Worm (Caenorhabditis elegans) whole organism, L2 larva: ENCODE measurements around the gene C08B11.9.
A peak's percentile ranks its signal among the peaks of the same experiment; 100 is the strongest.

ENCODE experiments used
- ZK546.5 ChIP-seq: sonication (generic microtip); optimal IDR thresholded peaks from 2 replicates; lab custom pipeline; 2017; ENCODE audit warnings: missing biosample characterization, missing genetic modification characterization
- elt-1 ChIP-seq: fragments of 150-350 bp; optimal IDR thresholded peaks from 2 replicates; lab custom pipeline; 2014; ENCODE audit warnings: missing biosample characterization, missing genetic modification characterization
- elt-3 ChIP-seq: sonication (generic microtip); optimal IDR thresholded peaks from 2 replicates; lab custom pipeline; 2017; ENCODE audit warnings: missing biosample characterization, missing genetic modification characterization
- fos-1 ChIP-seq: fragments of 150-350 bp; optimal IDR thresholded peaks from 2 replicates; lab custom pipeline; 2014; ENCODE audit warnings: missing biosample characterization, missing genetic modification characterization
- lsy-2 ChIP-seq, 2 experiments: fragments of 150-350 bp in 1 of 2; sonication (generic microtip) in 1 of 2; optimal IDR thresholded peaks; 2 replicates each; lab custom pipeline; 2014 to 2017; ENCODE audit warnings: missing biosample characterization in 2 of 2, missing genetic modification characterization in 2 of 2
- nhr-129 ChIP-seq: fragments of 150-350 bp; optimal IDR thresholded peaks from 2 replicates; lab custom pipeline; 2014; ENCODE audit warnings: missing biosample characterization, missing genetic modification characterization
- unc-39 ChIP-seq: fragments of 150-350 bp; optimal IDR thresholded peaks from 2 replicates; lab custom pipeline; 2014; ENCODE audit warnings: missing biosample characterization, missing genetic modification characterization
- zag-1 ChIP-seq: fragments of 150-350 bp; optimal IDR thresholded peaks from 2 replicates; lab custom pipeline; 2014; ENCODE audit warnings: missing biosample characterization, missing genetic modification characterization

DNA sequence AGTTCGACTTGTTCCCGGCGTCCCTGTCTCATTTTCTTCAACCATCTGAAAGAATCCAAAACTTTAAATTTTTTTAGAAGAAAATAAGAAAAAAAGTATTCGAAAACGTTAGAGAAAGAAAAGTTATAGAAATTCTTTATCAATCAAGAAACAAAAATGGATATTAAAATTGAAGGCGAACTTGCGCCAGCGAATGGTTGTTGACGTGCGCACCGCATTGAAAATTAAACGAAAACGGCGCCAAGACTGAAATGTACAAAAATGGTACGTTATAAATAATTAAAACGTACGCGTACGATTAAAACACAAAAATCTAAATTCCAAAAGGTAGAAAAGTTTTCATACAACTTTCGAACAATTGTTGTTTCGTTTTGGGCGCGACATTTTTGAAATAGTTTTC lies 48.8 kb upstream of the C08B11.9 start, which contains the start of gene K02C4.3:
- no peak for TF ChIP-seq unc-39 (tag; lab: Kevin White, UChicago)
- no peak for TF ChIP-seq elt-3 (tag; lab: Kevin White, UChicago)
- TF ChIP-seq ZK546.5 (tag; lab: Kevin White, UChicago) = no peak
- TF ChIP-seq lsy-2 (tag; optimal IDR thresholded peaks at IDR 0.05; lab: Kevin White, UChicago) = peak; percentile 61 to 87
- TF ChIP-seq nhr-129 (tag; lab: Kevin White, UChicago) = peak; percentile 64
- TF ChIP-seq elt-1 (tag; lab: Kevin White, UChicago) = no peak
- no peak for TF ChIP-seq zag-1 (tag; lab: Kevin White, UChicago)
- TF ChIP-seq fos-1 (tag; lab: Kevin White, UChicago) = peak; percentile 53
